Fruit fly (Drosophila melanogaster): ENCODE data around the gene LManV.

- TF ChIP-seq h (optimal IDR thresholded peaks at IDR 0.05) (no peak), psq (optimal IDR thresholded peaks at IDR 0.05) (no peak), Myc (optimal IDR thresholded peaks at IDR 0.05) (no peak), ttk (optimal IDR thresholded peaks at IDR 0.05) (no peak), insv (optimal IDR thresholded peaks at IDR 0.05) (no peak), Sin3A (optimal IDR thresholded peaks at IDR 0.05) (no peak)
Observed at dm6 chr2L:8825222-8825869, 49.3 kb upstream of the LManV start, which contains the start of gene SoxN.
